Worm (Caenorhabditis elegans) whole organism, midembryonic: ENCODE results near the gene dhhc-1.

Experiments used
- klf-2 ChIP-seq: fragments of 200-800 bp; sonication (Bioruptor generic); conservative IDR thresholded peaks from 2 replicates; pipeline ENCODE4 v1.3.6; 2022; ENCODE audit warnings: missing genetic modification reagents, missing genetic modification characterization, missing compliant biosample characterization
- med-1 ChIP-seq: sonication (generic microtip); optimal IDR thresholded peaks from 2 replicates; lab custom pipeline; 2017; ENCODE audit warnings: missing genetic modification characterization, mild to moderate bottlenecking, missing compliant biosample characterization, antibody characterized with exemption, missing genetic modification reagents; ENCODE audit not compliant: insufficient read depth
- ref-1 ChIP-seq: fragments of 200-800 bp; sonication (Bioruptor generic); conservative IDR thresholded peaks from 2 replicates; pipeline ENCODE4 v1.3.6; 2022; ENCODE audit warnings: missing genetic modification reagents, missing genetic modification characterization, missing compliant biosample characterization

- TF ChIP-seq klf-2 (GFP tag; lab: Robert Waterston, UW) (no peak), ref-1 (GFP tag; lab: Robert Waterston, UW) (no peak), med-1 (GFP tag; lab: Kevin White, UChicago) (no peak)
Measured at ce11 chrX:15076042-15076565, 24.1 kb downstream of the dhhc-1 start, which contains the start of the genes H40L08.3 and H40L08.9.
